Worm (Caenorhabditis elegans) whole organism, L1 larva: ENCODE measurements around the gene Y66D12A.19.

Experiments used
- C16A3.4 ChIP-seq: fragments of 150-350 bp; optimal IDR thresholded peaks from 2 replicates; lab custom pipeline; 2014; ENCODE audit warnings: missing biosample characterization, missing genetic modification characterization
- C34B4.2 ChIP-seq: sonication (generic microtip); optimal IDR thresholded peaks from 2 replicates; lab custom pipeline; 2017; ENCODE audit warnings: mild to moderate bottlenecking, missing genetic modification characterization, missing compliant biosample characterization
- F16B12.6 ChIP-seq: fragments of 150-350 bp; optimal IDR thresholded peaks from 2 replicates; lab custom pipeline; 2014; ENCODE audit warnings: missing biosample characterization, missing genetic modification characterization
- blmp-1 ChIP-seq: fragments of 150-350 bp; optimal IDR thresholded peaks from 2 replicates; lab custom pipeline; 2014; ENCODE audit warnings: missing biosample characterization, missing genetic modification characterization
- ceh-8 ChIP-seq: fragments of 200-800 bp; sonication (Bioruptor generic); optimal IDR thresholded peaks from 2 replicates; lab custom pipeline; 2018; ENCODE audit warnings: mild to moderate bottlenecking, missing genetic modification characterization, moderate library complexity, missing compliant biosample characterization
- efl-1 ChIP-seq, 4 experiments: fragments of 150-350 bp; optimal IDR thresholded peaks in 3 of 4; peaks in 1 of 4; 1 replicate in 1 of 4; 2 replicates in 3 of 4; lab custom pipeline; 2014; ENCODE audit warnings: missing biosample characterization in 2 of 4, missing genetic modification characterization in 2 of 4, missing genetic modification reagents in 2 of 4
- elt-2 ChIP-seq: sonication (generic microtip); optimal IDR thresholded peaks from 2 replicates; lab custom pipeline; 2016; ENCODE audit warnings: missing genetic modification characterization, mild to moderate bottlenecking, inconsistent platforms, missing compliant biosample characterization, missing genetic modification reagents
- ets-5 ChIP-seq: fragments of 200-800 bp; sonication (Bioruptor generic); IDR thresholded peaks from 2 replicates; pipeline ENCODE4 v1.3.6; 2022; ENCODE audit warnings: missing genetic modification characterization, missing compliant biosample characterization
- fkh-10 ChIP-seq: sonication (generic microtip); optimal IDR thresholded peaks from 2 replicates; lab custom pipeline; 2017; ENCODE audit warnings: missing biosample characterization, missing genetic modification reagents, missing genetic modification characterization
- grh-1 ChIP-seq: fragments of 200-800 bp; sonication (Bioruptor generic); IDR thresholded peaks from 2 replicates; pipeline ENCODE4 v1.3.6; 2022; ENCODE audit warnings: missing genetic modification reagents, missing genetic modification characterization, missing compliant biosample characterization
- isw-1 ChIP-seq: fragments of 200-800 bp; sonication (Bioruptor generic); IDR thresholded peaks from 2 replicates; pipeline ENCODE4 v1.3.6; 2022; ENCODE audit warnings: missing genetic modification characterization, missing compliant biosample characterization
- lin-13 ChIP-seq: fragments of 150-350 bp; optimal IDR thresholded peaks from 2 replicates; lab custom pipeline; 2014; ENCODE audit warnings: missing biosample characterization, missing genetic modification reagents, missing genetic modification characterization
- lin-14 ChIP-seq: fragments of 200-800 bp; sonication (Bioruptor generic); optimal IDR thresholded peaks from 2 replicates; lab custom pipeline; 2018; ENCODE audit warnings: mild to moderate bottlenecking, missing genetic modification characterization, moderate library complexity, missing compliant biosample characterization
- mab-9 ChIP-seq: fragments of 200-800 bp; sonication (Bioruptor generic); IDR thresholded peaks from 2 replicates; pipeline ENCODE4 v1.3.6; 2022; ENCODE audit warnings: missing genetic modification reagents, missing genetic modification characterization, missing compliant biosample characterization
- mdl-1 ChIP-seq, 2 experiments: fragments of 150-350 bp; optimal IDR thresholded peaks; 2 replicates each; lab custom pipeline; 2014 to 2017; ENCODE audit warnings: missing biosample characterization in 2 of 2, missing genetic modification characterization in 2 of 2, inconsistent platforms in 1 of 2
- mef-2 ChIP-seq: fragments of 150-350 bp; optimal IDR thresholded peaks from 2 replicates; lab custom pipeline; 2014; ENCODE audit warnings: missing biosample characterization, missing genetic modification characterization
- mep-1 ChIP-seq: fragments of 150-350 bp; optimal IDR thresholded peaks from 2 replicates; lab custom pipeline; 2014; ENCODE audit warnings: missing biosample characterization, missing genetic modification characterization
- nhr-11 ChIP-seq: fragments of 150-350 bp; optimal IDR thresholded peaks from 2 replicates; lab custom pipeline; 2014; ENCODE audit warnings: missing biosample characterization, missing genetic modification characterization
- nhr-20 ChIP-seq: sonication (generic microtip); optimal IDR thresholded peaks from 2 replicates; lab custom pipeline; 2016; ENCODE audit warnings: mild to moderate bottlenecking, missing genetic modification characterization, missing compliant biosample characterization
- nhr-237 ChIP-seq: fragments of 150-350 bp; optimal IDR thresholded peaks from 2 replicates; lab custom pipeline; 2014; ENCODE audit warnings: missing biosample characterization, missing genetic modification characterization
- nhr-28 ChIP-seq: fragments of 150-350 bp; optimal IDR thresholded peaks from 2 replicates; lab custom pipeline; 2014; ENCODE audit warnings: missing biosample characterization, missing genetic modification characterization
- nhr-71 ChIP-seq: sonication (generic microtip); optimal IDR thresholded peaks from 2 replicates; lab custom pipeline; 2016; ENCODE audit warnings: mild to moderate bottlenecking, missing genetic modification characterization, moderate library complexity, missing compliant biosample characterization
- nhr-76 ChIP-seq: sonication (generic microtip); optimal IDR thresholded peaks from 2 replicates; lab custom pipeline; 2017; ENCODE audit warnings: missing biosample characterization, missing genetic modification characterization
- nhr-77 ChIP-seq: fragments of 150-350 bp; optimal IDR thresholded peaks from 2 replicates; lab custom pipeline; 2014; ENCODE audit warnings: missing biosample characterization, missing genetic modification characterization
- nhr-84 ChIP-seq: sonication (generic microtip); optimal IDR thresholded peaks from 2 replicates; lab custom pipeline; 2017; ENCODE audit warnings: missing biosample characterization, missing genetic modification characterization
- nhr-85 ChIP-seq: sonication (generic microtip); peaks from one replicate; lab custom pipeline; 2016; ENCODE audit warnings: missing genetic modification characterization, inconsistent platforms, missing compliant biosample characterization
- nhr-90 ChIP-seq: sonication (generic microtip); optimal IDR thresholded peaks from 2 replicates; lab custom pipeline; 2016; ENCODE audit warnings: mild to moderate bottlenecking, missing genetic modification characterization, missing compliant biosample characterization; ENCODE audit not compliant: poor library complexity
- pax-3 ChIP-seq: fragments of 200-800 bp; sonication (Bioruptor generic); optimal IDR thresholded peaks from 2 replicates; lab custom pipeline; 2018; ENCODE audit warnings: mild to moderate bottlenecking, missing genetic modification characterization, moderate library complexity, missing compliant biosample characterization
- snu-23 ChIP-seq: sonication (generic microtip); optimal IDR thresholded peaks from 2 replicates; lab custom pipeline; 2016; ENCODE audit warnings: missing genetic modification characterization, missing compliant biosample characterization
- sox-4 ChIP-seq: sonication (generic microtip); optimal IDR thresholded peaks from 2 replicates; lab custom pipeline; 2016; ENCODE audit warnings: missing genetic modification characterization, missing compliant biosample characterization
- unc-130 ChIP-seq: fragments of 150-350 bp; optimal IDR thresholded peaks from 2 replicates; lab custom pipeline; 2017; ENCODE audit warnings: missing biosample characterization, missing genetic modification characterization, inconsistent platforms
- unc-30 ChIP-seq: sonication (generic microtip); optimal IDR thresholded peaks from 2 replicates; lab custom pipeline; 2017; ENCODE audit warnings: missing biosample characterization, missing genetic modification characterization
- unc-98 ChIP-seq: fragments of 200-800 bp; sonication (Bioruptor generic); IDR thresholded peaks from 2 replicates; pipeline ENCODE4 v1.3.6; 2022; ENCODE audit warnings: missing genetic modification characterization, missing compliant biosample characterization
- xbp-1 ChIP-seq: sonication (generic microtip); optimal IDR thresholded peaks from 2 replicates; lab custom pipeline; 2016; ENCODE audit warnings: missing genetic modification characterization, missing compliant biosample characterization
- ztf-11 ChIP-seq, 2 experiments: sonication (generic microtip); optimal IDR thresholded peaks; 2 replicates each; lab custom pipeline; 2016 to 2017; ENCODE audit warnings: missing genetic modification characterization in 2 of 2, missing biosample characterization in 1 of 2, missing compliant biosample characterization in 1 of 2

Gene Y66D12A.19

DNA sequence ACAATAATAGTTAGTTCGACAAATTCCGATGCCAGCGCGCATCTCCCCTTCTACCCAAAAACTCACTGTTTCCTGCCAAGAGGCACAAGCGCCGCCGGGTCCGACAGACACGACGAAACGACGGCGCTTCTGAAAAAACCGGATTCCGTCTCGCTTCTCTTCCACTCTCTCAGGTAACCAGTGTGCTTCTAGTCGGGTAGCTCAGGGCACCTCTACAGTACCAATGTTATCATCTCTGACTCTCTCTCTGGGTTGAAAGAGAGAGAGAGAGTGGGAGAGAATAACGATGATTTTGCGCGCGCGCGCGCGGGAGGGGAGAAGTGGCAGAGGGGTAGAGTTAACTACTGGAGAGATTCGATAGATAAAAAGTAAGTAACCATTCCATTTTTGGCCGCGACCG is 48.0 kb downstream of the Y66D12A.19 start (continued):
- TF ChIP-seq C16A3.4 (tag; lab: Kevin White, UChicago) (peak; percentile 21), unc-30 (tag; lab: Kevin White, UChicago) (no peak), grh-1 (GFP tag; lab: Robert Waterston, UW) (peak; percentile 65), mef-2 (no peak), nhr-77 (no peak), nhr-90 (tag; lab: Kevin White, UChicago) (peak; percentile 0), ets-5 (GFP tag; lab: Robert Waterston, UW) (no peak), lin-14 (GFP tag; lab: Kevin White, UChicago) (peak; percentile 50), isw-1 (GFP tag; lab: Robert Waterston, UW) (no peak)

DNA sequence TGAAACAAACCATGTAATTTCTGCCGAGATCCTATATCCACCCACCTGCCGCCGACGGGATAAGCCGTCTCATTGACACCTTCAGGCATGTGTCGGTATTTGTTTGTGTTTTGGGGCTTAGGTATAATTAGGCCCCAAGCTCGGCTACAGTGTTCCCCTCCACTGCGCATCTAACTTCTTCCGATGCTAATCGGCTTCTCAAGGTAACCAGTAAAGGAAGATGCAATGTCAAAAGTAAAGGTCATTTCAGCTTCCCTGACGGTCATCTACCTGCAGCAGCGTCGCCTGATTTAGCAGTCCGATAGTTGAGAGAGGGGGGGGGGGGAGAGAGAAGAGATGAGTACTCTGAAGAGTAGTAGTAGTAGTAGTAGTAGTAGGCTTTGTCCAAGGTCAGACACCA is 49.4 kb downstream of the Y66D12A.19 start:
- TF ChIP-seq mdl-1 (tag; optimal IDR thresholded peaks at IDR 0.05; lab: Kevin White, UChicago) (no peak), lin-14 (GFP tag; lab: Kevin White, UChicago) (peak; percentile 39), snu-23 (GFP tag; lab: Kevin White, UChicago) (peak; percentile 12), efl-1 (optimal IDR thresholded peaks at IDR 0.05; lab: Kevin White, UChicago) (no peak), efl-1 (GFP tag; optimal IDR thresholded peaks at IDR 0.05 in 1 of 2; lab: Kevin White, UChicago) (peak in 1 of 2 experiments; percentile 40), nhr-71 (tag; lab: Kevin White, UChicago) (no peak), nhr-85 (tag; lab: Kevin White, UChicago) (peak; percentile 59)

DNA sequence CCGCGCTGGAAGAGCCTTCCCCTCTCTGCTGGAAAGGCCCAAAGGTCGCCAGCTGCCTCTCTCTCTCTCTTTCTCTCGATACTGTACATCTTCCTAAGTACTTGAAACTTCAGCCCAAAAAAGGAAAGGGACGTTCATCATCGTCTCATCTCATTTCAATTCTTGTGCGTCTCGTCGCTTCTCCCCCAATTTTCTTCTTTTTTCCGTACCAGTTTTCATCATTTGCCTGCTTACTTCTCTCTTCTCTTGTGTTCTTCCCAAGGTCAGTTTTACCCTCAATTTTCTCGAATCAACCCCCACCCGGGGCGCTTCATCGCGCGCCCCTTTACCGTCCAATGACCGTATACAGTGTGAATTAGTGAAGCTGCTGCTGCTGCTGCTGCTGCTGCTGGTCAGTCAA is 50.8 kb downstream of the Y66D12A.19 start:
- TF ChIP-seq F16B12.6 (tag; lab: Kevin White, UChicago), result no peak
- TF ChIP-seq ztf-11 (tag; optimal IDR thresholded peaks at IDR 0.05; lab: Kevin White, UChicago), result peak in 1 of 2 experiments; percentile 4
- no peak for TF ChIP-seq nhr-11 (tag; lab: Kevin White, UChicago)
- TF ChIP-seq blmp-1 (tag; lab: Kevin White, UChicago), result peak; percentile 25
- no peak for TF ChIP-seq nhr-237 (tag; lab: Kevin White, UChicago)
- TF ChIP-seq mep-1 (tag; lab: Kevin White, UChicago), result no peak
- no peak for TF ChIP-seq unc-130 (tag; lab: Kevin White, UChicago)
- TF ChIP-seq mab-9 (GFP tag; lab: Robert Waterston, UW), result no peak
- no peak for TF ChIP-seq elt-2 (tag; lab: Kevin White, UChicago)
- TF ChIP-seq pax-3, result no peak
- no peak for TF ChIP-seq fkh-10 (GFP tag; lab: Kevin White, UChicago)
- no peak for TF ChIP-seq nhr-77
- TF ChIP-seq unc-98 (GFP tag; lab: Robert Waterston, UW), result no peak
- no peak for TF ChIP-seq xbp-1
- 0 out of 2 replicates have a peak, but pooled peaks have one; percentile 10 for TF ChIP-seq grh-1 (GFP tag; lab: Robert Waterston, UW)
- peak; percentile 68 for TF ChIP-seq nhr-85 (tag; lab: Kevin White, UChicago)
- TF ChIP-seq nhr-84, result no peak
- no peak for TF ChIP-seq nhr-28 (tag; lab: Kevin White, UChicago)
- no peak for TF ChIP-seq ceh-8 (GFP tag; lab: Kevin White, UChicago)
- TF ChIP-seq nhr-20 (tag; lab: Kevin White, UChicago), result no peak
- TF ChIP-seq snu-23 (GFP tag; lab: Kevin White, UChicago), result peak; percentile 30
- TF ChIP-seq lin-14 (GFP tag; lab: Kevin White, UChicago), result peak; percentile 36

DNA sequence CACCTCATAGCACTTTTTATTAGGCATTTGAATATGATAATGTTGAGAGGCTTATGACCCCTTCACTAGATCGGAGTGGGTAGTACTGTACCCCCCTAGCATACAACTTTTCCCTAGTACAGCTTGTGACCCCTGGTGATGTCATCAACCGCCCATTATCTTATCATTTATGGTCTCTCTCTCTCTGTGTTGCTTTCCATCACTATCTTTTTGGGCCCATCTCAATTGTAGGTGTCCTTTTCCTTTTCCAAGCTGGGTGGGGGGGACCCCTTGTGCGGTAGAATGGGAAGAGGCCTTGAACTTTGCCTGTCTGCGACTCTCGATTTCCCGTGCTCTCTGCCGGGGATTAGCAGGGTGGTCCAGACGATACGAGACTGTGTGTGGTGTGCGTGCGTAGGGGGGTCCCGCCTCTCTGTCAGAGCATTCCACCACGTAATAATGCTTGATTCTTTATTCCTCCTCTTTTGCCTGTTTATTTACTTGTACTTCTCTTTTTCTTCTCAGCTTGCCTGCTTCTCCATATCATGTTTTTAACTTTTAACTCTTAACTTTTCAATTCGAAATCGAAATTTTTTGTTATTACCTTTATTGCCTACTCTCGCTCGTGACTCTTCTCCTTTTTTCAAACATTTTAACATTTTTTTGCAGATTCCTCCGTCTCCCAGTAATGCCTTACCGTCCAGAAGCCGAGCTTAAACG is 51.8 kb downstream of the Y66D12A.19 start, which contains the start of gene ztf-29:
Gene ztf-29, plus strand, starts transcription at position 649 of the 699 bp plus-strand sequence.
- TF ChIP-seq C34B4.2 (no peak), blmp-1 (tag; lab: Kevin White, UChicago) (no peak), sox-4 (no peak), lin-13 (no peak), nhr-76 (no peak)
